Worm (Caenorhabditis elegans) whole organism, L1 larva: ENCODE data around the gene nhr-216.
A peak's percentile ranks its signal among the peaks of the same experiment; 100 is the strongest.

Experiments
- C04F5.9 ChIP-seq: sonication (generic microtip); optimal IDR thresholded peaks from 2 replicates; lab custom pipeline; 2016; ENCODE audit warnings: missing genetic modification characterization, missing compliant biosample characterization
- C34B4.2 ChIP-seq: sonication (generic microtip); optimal IDR thresholded peaks from 2 replicates; lab custom pipeline; 2017; ENCODE audit warnings: mild to moderate bottlenecking, missing genetic modification characterization, missing compliant biosample characterization
- aha-1 ChIP-seq: fragments of 150-350 bp; optimal IDR thresholded peaks from 2 replicates; lab custom pipeline; 2014; ENCODE audit warnings: missing biosample characterization, missing genetic modification characterization
- ama-1 ChIP-seq: fragments of 150-350 bp; optimal IDR thresholded peaks from 2 replicates; lab custom pipeline; 2014
- blmp-1 ChIP-seq: fragments of 150-350 bp; optimal IDR thresholded peaks from 2 replicates; lab custom pipeline; 2014; ENCODE audit warnings: missing biosample characterization, missing genetic modification characterization
- ceh-8 ChIP-seq: fragments of 200-800 bp; sonication (Bioruptor generic); optimal IDR thresholded peaks from 2 replicates; lab custom pipeline; 2018; ENCODE audit warnings: mild to moderate bottlenecking, missing genetic modification characterization, moderate library complexity, missing compliant biosample characterization
- dpl-1 ChIP-seq, 3 experiments: fragments of 150-350 bp in 2 of 3; sonication (generic microtip) in 1 of 3; optimal IDR thresholded peaks; 2 replicates each; lab custom pipeline; 2014 to 2017; ENCODE audit warnings: missing biosample characterization in 3 of 3, missing genetic modification characterization in 3 of 3, missing genetic modification reagents in 3 of 3
- efl-1 ChIP-seq, 4 experiments: fragments of 150-350 bp; optimal IDR thresholded peaks in 3 of 4; peaks in 1 of 4; 1 replicate in 1 of 4; 2 replicates in 3 of 4; lab custom pipeline; 2014; ENCODE audit warnings: missing biosample characterization in 2 of 4, missing genetic modification characterization in 2 of 4, missing genetic modification reagents in 2 of 4
- elt-2 ChIP-seq: sonication (generic microtip); optimal IDR thresholded peaks from 2 replicates; lab custom pipeline; 2016; ENCODE audit warnings: missing genetic modification characterization, mild to moderate bottlenecking, inconsistent platforms, missing compliant biosample characterization, missing genetic modification reagents
- ets-5 ChIP-seq: fragments of 200-800 bp; sonication (Bioruptor generic); IDR thresholded peaks from 2 replicates; pipeline ENCODE4 v1.3.6; 2022; ENCODE audit warnings: missing genetic modification characterization, missing compliant biosample characterization
- fkh-4 ChIP-seq: sonication (generic microtip); optimal IDR thresholded peaks from 2 replicates; lab custom pipeline; 2016; ENCODE audit warnings: missing compliant biosample characterization, missing genetic modification characterization, borderline replicate concordance
- grh-1 ChIP-seq: fragments of 200-800 bp; sonication (Bioruptor generic); IDR thresholded peaks from 2 replicates; pipeline ENCODE4 v1.3.6; 2022; ENCODE audit warnings: missing genetic modification reagents, missing genetic modification characterization, missing compliant biosample characterization
- lin-14 ChIP-seq: fragments of 200-800 bp; sonication (Bioruptor generic); optimal IDR thresholded peaks from 2 replicates; lab custom pipeline; 2018; ENCODE audit warnings: mild to moderate bottlenecking, missing genetic modification characterization, moderate library complexity, missing compliant biosample characterization
- lin-35 ChIP-seq, 2 experiments: fragments of 150-350 bp; optimal IDR thresholded peaks; 2 replicates each; lab custom pipeline; 2014; ENCODE audit warnings: missing biosample characterization in 2 of 2, missing genetic modification characterization in 2 of 2, missing genetic modification reagents in 2 of 2
- lin-39 ChIP-seq: fragments of 150-350 bp; optimal IDR thresholded peaks from 2 replicates; lab custom pipeline; 2014; ENCODE audit warnings: missing biosample characterization, missing genetic modification reagents, missing genetic modification characterization
- lir-3 ChIP-seq: sonication (generic microtip); optimal IDR thresholded peaks from 2 replicates; lab custom pipeline; 2016; ENCODE audit warnings: mild to moderate bottlenecking, missing genetic modification characterization, moderate library complexity, missing compliant biosample characterization; ENCODE audit not compliant: poor library complexity
- lsy-2 ChIP-seq, 2 experiments: fragments of 150-350 bp; optimal IDR thresholded peaks; 2 replicates each; lab custom pipeline; 2014; ENCODE audit warnings: missing biosample characterization in 2 of 2, missing genetic modification characterization in 2 of 2
- nhr-12 ChIP-seq: sonication (generic microtip); optimal IDR thresholded peaks from 2 replicates; lab custom pipeline; 2017; ENCODE audit warnings: missing biosample characterization, missing genetic modification characterization
- nhr-20 ChIP-seq: sonication (generic microtip); optimal IDR thresholded peaks from 2 replicates; lab custom pipeline; 2016; ENCODE audit warnings: mild to moderate bottlenecking, missing genetic modification characterization, missing compliant biosample characterization
- nhr-28 ChIP-seq: fragments of 150-350 bp; optimal IDR thresholded peaks from 2 replicates; lab custom pipeline; 2014; ENCODE audit warnings: missing biosample characterization, missing genetic modification characterization
- nhr-47 ChIP-seq: sonication (generic microtip); optimal IDR thresholded peaks from 2 replicates; lab custom pipeline; 2016; ENCODE audit warnings: mild to moderate bottlenecking, missing genetic modification characterization, moderate library complexity, missing compliant biosample characterization
- nhr-71 ChIP-seq: sonication (generic microtip); optimal IDR thresholded peaks from 2 replicates; lab custom pipeline; 2016; ENCODE audit warnings: mild to moderate bottlenecking, missing genetic modification characterization, moderate library complexity, missing compliant biosample characterization
- nhr-77 ChIP-seq: fragments of 150-350 bp; optimal IDR thresholded peaks from 2 replicates; lab custom pipeline; 2014; ENCODE audit warnings: missing biosample characterization, missing genetic modification characterization
- pqm-1 ChIP-seq: sonication (generic microtip); optimal IDR thresholded peaks from 3 replicates; lab custom pipeline; 2017; ENCODE audit warnings: missing biosample characterization, missing genetic modification characterization
- tlp-1 ChIP-seq: fragments of 150-350 bp; optimal IDR thresholded peaks from 2 replicates; lab custom pipeline; 2014; ENCODE audit warnings: missing biosample characterization, missing genetic modification characterization
- unc-130 ChIP-seq: fragments of 150-350 bp; optimal IDR thresholded peaks from 2 replicates; lab custom pipeline; 2017; ENCODE audit warnings: missing biosample characterization, missing genetic modification characterization, inconsistent platforms
- vab-15 ChIP-seq: sonication (generic microtip); optimal IDR thresholded peaks from 2 replicates; lab custom pipeline; 2017; ENCODE audit warnings: missing genotype, mild to moderate bottlenecking, missing genetic modification characterization, missing compliant biosample characterization
- zip-4 ChIP-seq: fragments of 200-800 bp; sonication (Bioruptor generic); optimal IDR thresholded peaks from 2 replicates; lab custom pipeline; 2018; ENCODE audit warnings: mild to moderate bottlenecking, missing genetic modification characterization, moderate library complexity, missing compliant biosample characterization

Gene nhr-216

DNA sequence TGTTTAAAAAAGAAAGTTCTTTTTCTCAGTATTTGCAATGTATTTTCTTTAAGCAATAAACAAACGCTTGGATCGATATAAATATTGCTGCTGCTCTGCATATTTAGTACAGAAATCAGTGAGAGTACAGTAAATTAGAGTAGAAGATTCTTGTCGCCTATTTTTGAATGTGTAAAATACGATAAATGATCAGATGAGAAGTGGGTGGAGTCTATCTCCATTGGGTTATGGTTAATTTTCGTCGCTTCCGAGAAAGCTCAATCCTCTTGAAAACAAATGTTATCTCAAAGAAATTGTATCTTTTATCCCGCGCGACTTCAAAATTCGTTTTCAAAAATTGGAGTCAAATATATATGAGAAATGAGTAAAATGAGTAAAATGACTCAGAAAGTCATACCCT, at the start of gene nhr-216:
Gene nhr-216 (minus strand): TSS at position 101 of the 400 bp plus-strand sequence.
- no peak for TF ChIP-seq lin-39

DNA sequence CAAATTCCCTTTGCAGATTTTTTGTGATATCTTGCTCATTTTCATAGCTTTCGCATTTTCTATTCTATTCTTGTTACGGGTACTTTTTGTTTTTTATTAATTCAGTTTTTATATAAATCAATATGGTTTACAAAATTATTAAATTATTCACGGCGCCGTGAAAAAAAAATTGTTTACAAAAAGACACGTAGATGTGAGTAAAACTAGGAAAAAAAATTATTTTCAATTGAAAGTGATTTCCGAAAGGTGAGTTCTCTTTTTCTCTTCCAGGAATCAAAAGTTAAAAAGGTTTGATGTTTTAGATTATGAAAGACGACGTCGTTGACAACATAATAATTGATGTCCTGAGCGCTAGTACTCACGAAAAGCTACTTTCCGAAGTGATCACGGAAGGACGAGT, 49.6 kb upstream of the nhr-216 start, which contains the start of gene C25A6.1:
Gene C25A6.1 (plus strand): TSS at position 301 of the 400 bp plus-strand sequence.
- TF ChIP-seq lsy-2 (tag; optimal IDR thresholded peaks at IDR 0.05; lab: Kevin White, UChicago) (no peak), lin-35 (GFP tag; optimal IDR thresholded peaks at IDR 0.05; lab: Kevin White, UChicago) (no peak), nhr-20 (tag; lab: Kevin White, UChicago) (no peak), nhr-47 (tag; lab: Kevin White, UChicago) (no peak), C04F5.9 (tag; lab: Kevin White, UChicago) (no peak), dpl-1 (GFP tag; optimal IDR thresholded peaks at IDR 0.05; lab: Kevin White, UChicago) (no peak), nhr-71 (no peak)
- TF ChIP-seq, all 84 proteins: peak for 0

ce11 chrV:5405053-5405452, 46.4 kb upstream of the nhr-216 start, which contains the start of gene dmsr-7:
dmsr-7 (plus strand) TSS chrV:5405353.
- TF ChIP-seq nhr-71: no peak
- TF ChIP-seq zip-4 (GFP tag; lab: Kevin White, UChicago): no peak
- TF ChIP-seq fkh-4 (tag; lab: Kevin White, UChicago): no peak
- no peak for TF ChIP-seq lir-3 (tag; lab: Kevin White, UChicago)
- no peak for TF ChIP-seq ets-5 (GFP tag; lab: Robert Waterston, UW)
- no peak for TF ChIP-seq ama-1
- TF ChIP-seq nhr-77 (tag; lab: Kevin White, UChicago): no peak
- TF ChIP-seq efl-1 (optimal IDR thresholded peaks at IDR 0.05; lab: Kevin White, UChicago): no peak
- TF ChIP-seq efl-1 (GFP tag; optimal IDR thresholded peaks at IDR 0.05 in 1 of 2; lab: Kevin White, UChicago): no peak
- TF ChIP-seq C34B4.2 (tag; lab: Kevin White, UChicago): no peak
- no peak for TF ChIP-seq unc-130
- no peak for TF ChIP-seq lin-35 (GFP tag; optimal IDR thresholded peaks at IDR 0.05; lab: Kevin White, UChicago)

DNA sequence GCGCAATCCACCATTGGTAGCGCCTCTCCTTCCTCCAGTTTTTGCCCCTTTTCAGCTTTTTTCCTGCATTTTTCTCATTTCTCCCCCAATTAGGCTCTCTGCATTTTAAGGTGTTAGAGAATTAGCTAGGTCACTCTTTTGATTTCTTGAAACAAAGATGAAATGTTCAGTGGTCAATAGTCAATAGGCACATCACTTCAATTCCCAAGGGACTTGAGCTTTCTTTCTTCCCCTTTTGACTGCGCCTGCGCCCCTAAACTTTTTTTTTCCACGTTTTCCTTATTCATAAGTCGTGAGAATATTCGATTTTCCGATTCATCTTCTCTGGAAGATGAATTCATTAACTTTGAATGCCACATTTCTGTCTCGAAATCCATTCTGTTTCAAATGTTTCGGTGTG, 45.3 kb upstream of the nhr-216 start:
- TF ChIP-seq nhr-12 (tag; lab: Kevin White, UChicago) (no peak), lin-14 (GFP tag; lab: Kevin White, UChicago) (peak; percentile 3)

DNA sequence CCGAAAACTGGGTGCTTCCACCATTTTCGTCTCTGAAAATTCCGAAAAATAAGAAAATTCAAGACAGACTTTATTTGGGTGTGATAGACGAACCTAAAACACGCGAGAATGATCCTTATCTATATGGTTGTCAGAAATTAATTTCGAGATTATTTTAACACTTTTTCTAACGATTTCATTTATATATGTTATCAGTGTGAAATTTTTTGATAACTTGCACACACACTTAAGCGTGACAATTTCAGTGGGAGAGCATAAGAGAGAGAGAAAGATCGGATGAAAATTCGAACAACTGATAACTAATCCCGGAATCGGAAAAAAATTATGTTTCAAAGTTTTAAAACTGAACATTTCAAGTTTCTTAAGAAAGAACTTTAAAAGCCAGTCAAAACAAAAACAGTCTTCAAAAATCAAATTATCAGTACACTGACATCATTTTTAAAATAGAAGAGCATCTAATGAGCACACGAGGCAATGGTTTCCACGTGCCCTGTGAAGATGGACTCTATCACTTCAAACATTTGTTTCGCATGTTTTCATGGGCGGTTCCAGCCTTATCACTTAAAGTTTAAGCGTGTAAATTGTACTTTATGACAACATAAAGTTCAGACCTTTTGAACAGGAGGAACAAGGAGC, 34.4 kb upstream of the nhr-216 start, which contains the start of gene C35A11.4:
Gene C35A11.4 (minus strand): TSS at position 156 of the 636 bp plus-strand sequence.
- TF ChIP-seq nhr-47 (tag; lab: Kevin White, UChicago): no peak
- no peak for TF ChIP-seq aha-1 (tag; lab: Kevin White, UChicago)
- peak; percentile 56 for TF ChIP-seq tlp-1
- no peak for TF ChIP-seq vab-15 (tag; lab: Kevin White, UChicago)
- peak in 1 of 2 experiments; percentile 23 for TF ChIP-seq lin-35 (GFP tag; optimal IDR thresholded peaks at IDR 0.05; lab: Kevin White, UChicago)
- TF ChIP-seq nhr-71: peak; percentile 9
- TF ChIP-seq pqm-1 (tag; lab: Kevin White, UChicago): peak; percentile 27
- no peak for TF ChIP-seq ceh-8 (GFP tag; lab: Kevin White, UChicago)
- no peak for TF ChIP-seq nhr-28 (tag; lab: Kevin White, UChicago)
- TF ChIP-seq elt-2 (tag; lab: Kevin White, UChicago): peak; percentile 97

- no peak for TF ChIP-seq grh-1 (GFP tag; lab: Robert Waterston, UW)
- peak; percentile 96 for TF ChIP-seq blmp-1 (tag; lab: Kevin White, UChicago)
Observed at ce11 chrV:5385914-5386493, 27.3 kb upstream of the nhr-216 start, which contains the start of gene C35A11.2. C35A11.2 (plus strand) TSS chrV:5386299.
